Fruit fly (Drosophila melanogaster) whole organism, prepupa: ENCODE measurements around the gene trbl.

ENCODE experiments used
- CG16779 ChIP-seq: fragments of 200-800 bp; sonication (Bioruptor generic); optimal IDR thresholded peaks from 3 replicates; lab custom pipeline; 2017; ENCODE audit warnings: missing biosample characterization, mild to moderate bottlenecking, missing genetic modification characterization
- CG32006 ChIP-seq: fragments of 200-800 bp; sonication (Bioruptor generic); optimal IDR thresholded peaks from 3 replicates; lab custom pipeline; 2017; ENCODE audit warnings: missing biosample characterization, mild to moderate bottlenecking, missing genetic modification characterization
- CG34406 ChIP-seq: fragments of 200-800 bp; sonication (Bioruptor generic); optimal IDR thresholded peaks from 3 replicates; lab custom pipeline; 2016; ENCODE audit warnings: missing biosample characterization, missing genetic modification characterization
- CG6854 ChIP-seq: fragments of 200-800 bp; sonication (Bioruptor generic); optimal IDR thresholded peaks from 2 replicates; lab custom pipeline; 2017; ENCODE audit warnings: missing biosample characterization, mild to moderate bottlenecking, missing genetic modification characterization
- CG8119 ChIP-seq: fragments of 200-800 bp; sonication (Bioruptor generic); IDR thresholded peaks from 3 replicates; pipeline ENCODE4 v1.3.6; 2022; ENCODE audit warnings: missing biosample characterization, missing genetic modification characterization
- Gug ChIP-seq: fragments of 200-800 bp; sonication (Bioruptor generic); IDR thresholded peaks from 2 replicates; pipeline ENCODE4 v1.3.6; 2022; ENCODE audit warnings: missing biosample characterization, missing genetic modification characterization

DNA sequence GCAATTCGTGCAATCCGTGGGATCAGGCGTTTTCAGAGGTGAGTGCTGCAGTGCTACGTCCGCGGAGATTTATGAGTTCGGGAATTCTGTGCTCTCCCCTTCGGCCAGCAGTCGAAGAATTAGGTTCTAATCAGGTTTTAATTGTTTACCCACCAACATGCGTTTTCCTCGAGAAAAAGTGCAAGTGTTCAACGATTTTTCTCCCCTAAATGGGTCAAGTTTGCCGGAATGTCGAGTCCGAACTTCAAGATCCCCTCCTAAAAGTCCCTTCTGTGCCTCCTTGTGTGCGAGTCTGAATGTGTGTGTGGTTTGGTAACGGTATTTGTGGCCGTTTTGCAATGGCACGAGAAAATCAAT lies 24.9 kb downstream of the trbl start:
- no peak for TF ChIP-seq CG32006
- TF ChIP-seq CG8119 (GFP tag; lab: Robert Waterston, UW) = no peak
- TF ChIP-seq Gug = no peak
- no peak for TF ChIP-seq CG6854 (GFP tag; lab: Kevin White, UChicago)
- TF ChIP-seq CG16779 = no peak
- no peak for TF ChIP-seq CG34406
